Fruit fly (Drosophila melanogaster): ENCODE measurements around the gene CG14957.

CG14957 gene

dm6 chr3L:3225769-3226457 is 38.5 kb downstream of the CG14957 start (continued):
- peak; percentile 6 for TF ChIP-seq NfI (GFP tag; optimal IDR thresholded peaks at IDR 0.05)
- TF ChIP-seq BEAF-32 (GFP tag; optimal IDR thresholded peaks at IDR 0.05) = no peak
- TF ChIP-seq CG4854 (GFP tag; optimal IDR thresholded peaks at IDR 0.05) = no peak
- TF ChIP-seq grn (GFP tag; optimal IDR thresholded peaks at IDR 0.05) = no peak
- TF ChIP-seq sna (GFP tag; IDR thresholded peaks at IDR 0.05; ENCODE audit: partially characterized antibody) = no peak
- no peak for TF ChIP-seq CG6854 (GFP tag; optimal IDR thresholded peaks at IDR 0.05)
- 0 out of 2 replicates have a peak, but pooled peaks have one; percentile 11 for TF ChIP-seq Drgx (GFP tag; IDR thresholded peaks at IDR 0.05)
- peak; percentile 32; the same call in 1 of the 2 replicates for TF ChIP-seq Adf1 (GFP tag; IDR thresholded peaks at IDR 0.05)
- TF ChIP-seq CG18011 (GFP tag; optimal IDR thresholded peaks at IDR 0.05) = no peak
- no peak for TF ChIP-seq lbe (GFP tag; optimal IDR thresholded peaks at IDR 0.05)
- TF ChIP-seq CG11247 (GFP tag; IDR thresholded peaks at IDR 0.05) = no peak
- no peak for TF ChIP-seq Ada2b (GFP tag; IDR thresholded peaks at IDR 0.05)
- TF ChIP-seq dysf (GFP tag; IDR thresholded peaks at IDR 0.05) = no peak
- TF ChIP-seq hth (optimal IDR thresholded peaks at IDR 0.05) = no peak
- peak; percentile 6; the same call in 1 of the 2 replicates for TF ChIP-seq onecut (GFP tag; IDR thresholded peaks at IDR 0.05)
- peak; percentile 58 for TF ChIP-seq pros (GFP tag; optimal IDR thresholded peaks at IDR 0.05)
- TF ChIP-seq Atf6 (GFP tag; IDR thresholded peaks at IDR 0.05) = peak; percentile 50; the same call in 1 of the 2 replicates
- no peak for TF ChIP-seq Abd-B (GFP tag; optimal IDR thresholded peaks at IDR 0.05)
- TF ChIP-seq Trl (optimal IDR thresholded peaks at IDR 0.05) = peak; percentile 95 to 99
- TF ChIP-seq Trl (GFP tag; optimal IDR thresholded peaks at IDR 0.05) = peak; percentile 67
- TF ChIP-seq sr (GFP tag; IDR thresholded peaks at IDR 0.05) = no peak
- no peak for TF ChIP-seq crp (GFP tag; optimal IDR thresholded peaks at IDR 0.05)
- TF ChIP-seq CG9817 (tag; optimal IDR thresholded peaks at IDR 0.05) = no peak
- TF ChIP-seq CG3163 (GFP tag; optimal IDR thresholded peaks at IDR 0.05) = peak; percentile 66
- no peak for TF ChIP-seq CG12071 (GFP tag; optimal IDR thresholded peaks at IDR 0.05)
- no peak for TF ChIP-seq gcm2 (GFP tag; optimal IDR thresholded peaks at IDR 0.05)
- no peak for TF ChIP-seq pum (GFP tag; optimal IDR thresholded peaks at IDR 0.05)
- TF ChIP-seq HmgD (GFP tag; optimal IDR thresholded peaks at IDR 0.05) = peak; percentile 16
- TF ChIP-seq unc-4 (GFP tag; IDR thresholded peaks at IDR 0.05; ENCODE audit: partially characterized antibody) = 0 out of 2 replicates have a peak, but pooled peaks have one; percentile 21
- TF ChIP-seq dmrt11E (tag; optimal IDR thresholded peaks at IDR 0.05) = no peak
- no peak for TF ChIP-seq Sin3A (optimal IDR thresholded peaks at IDR 0.05)
- TF ChIP-seq BtbVII (GFP tag; optimal IDR thresholded peaks at IDR 0.05) = peak; percentile 51
- TF ChIP-seq Asciz (GFP tag; optimal IDR thresholded peaks at IDR 0.05) = no peak
- TF ChIP-seq row (GFP tag; IDR thresholded peaks at IDR 0.05) = no peak
- TF ChIP-seq Hr39 (optimal IDR thresholded peaks at IDR 0.05) = no peak
- TF ChIP-seq Ets65A (GFP tag) = no peak
- TF ChIP-seq Usf (GFP tag; optimal IDR thresholded peaks at IDR 0.05) = no peak
- peak; percentile 9 for TF ChIP-seq vfl (GFP tag; optimal IDR thresholded peaks at IDR 0.05)
- no peak for TF ChIP-seq ash1 (GFP tag; optimal IDR thresholded peaks at IDR 0.05)
- no peak for TF ChIP-seq emc (GFP tag; optimal IDR thresholded peaks at IDR 0.05)
- no peak for TF ChIP-seq CG15601 (tag; optimal IDR thresholded peaks at IDR 0.05)
- TF ChIP-seq org-1 (GFP tag; optimal IDR thresholded peaks at IDR 0.05) = no peak
- peak; percentile 46 for TF ChIP-seq HLHmδ (GFP tag; optimal IDR thresholded peaks at IDR 0.05)
- TF ChIP-seq CG7987 (GFP tag; optimal IDR thresholded peaks at IDR 0.05) = peak; percentile 54
- TF ChIP-seq CG34422 (GFP tag; IDR thresholded peaks at IDR 0.05) = peak; percentile 28; the same call in 1 of the 3 replicates
- no peak for TF ChIP-seq exex (tag; optimal IDR thresholded peaks at IDR 0.05)
- TF ChIP-seq so (GFP tag; IDR thresholded peaks at IDR 0.05) = no peak
- TF ChIP-seq CG12155 (GFP tag; optimal IDR thresholded peaks at IDR 0.05) = peak; percentile 19
- TF ChIP-seq rib (GFP tag; IDR thresholded peaks at IDR 0.05) = no peak; the same call in 1 of the 2 replicates
- no peak for TF ChIP-seq Meics (GFP tag; optimal IDR thresholded peaks at IDR 0.05)
- TF ChIP-seq sob (GFP tag; IDR thresholded peaks at IDR 0.05) = peak; percentile 20; the same call in 1 of the 2 replicates

Measured in whole organism, embryonic.